Worm (Caenorhabditis elegans): ENCODE results near the gene clec-226.

clec-226 gene

DNA sequence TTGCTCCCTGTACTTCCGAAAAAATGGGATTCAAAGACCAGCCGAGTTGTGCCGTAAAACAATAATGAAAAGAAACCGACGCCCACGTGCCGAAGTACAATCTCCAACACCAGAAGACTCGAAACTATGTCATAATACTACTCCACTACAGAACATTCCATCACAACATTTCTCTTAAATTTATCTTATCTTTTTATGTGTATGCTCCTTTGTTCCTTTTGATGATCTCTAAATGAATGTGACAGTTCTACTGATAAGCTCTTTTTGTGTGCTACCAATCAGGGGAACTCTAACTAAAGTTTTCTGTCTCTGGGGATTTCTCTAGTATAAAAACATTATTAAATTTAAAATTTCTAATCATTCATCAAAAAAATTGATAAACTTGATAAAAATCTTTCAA lies 40.1 kb downstream of the clec-226 start:
- TF ChIP-seq Y56A3A.18 (GFP tag; IDR thresholded peaks at IDR 0.05) (0 out of 2 replicates have a peak, but pooled peaks have one; percentile 48), ceh-79 (tag; optimal IDR thresholded peaks at IDR 0.05) (peak; percentile 12), him-1 (tag; optimal IDR thresholded peaks at IDR 0.05) (no peak), madf-6 (GFP tag; IDR thresholded peaks at IDR 0.05) (peak; percentile 52), ceh-58 (GFP tag; IDR thresholded peaks at IDR 0.05) (no peak), mel-28 (tag; optimal IDR thresholded peaks at IDR 0.05; ENCODE audit: borderline replicate concordance) (no peak), snpc-4 (GFP tag; optimal IDR thresholded peaks at IDR 0.05) (no peak), snpc-4 (tag; optimal IDR thresholded peaks at IDR 0.05) (peak in 1 of 4 experiments; percentile 3), hmg-1.2 (GFP tag; IDR thresholded peaks at IDR 0.05) (peak; percentile 13; the same call in 1 of the 2 replicates), nhr-80 (tag; optimal IDR thresholded peaks at IDR 0.05) (peak; percentile 67), nfyb-1 (GFP tag; IDR thresholded peaks at IDR 0.05) (0 out of 2 replicates have a peak, but pooled peaks have one; percentile 17), ama-1 (optimal IDR thresholded peaks at IDR 0.05) (no peak), ama-1 (GFP tag; optimal IDR thresholded peaks at IDR 0.05) (peak in 1 of 2 experiments; percentile 24)

- TF ChIP-seq snpc-4 (GFP tag; optimal IDR thresholded peaks at IDR 0.05) (peak; percentile 32), snpc-4 (tag; optimal IDR thresholded peaks at IDR 0.05) (peak in 3 of 4 experiments; percentile 58 to 90 (median 89)), hmg-1.2 (GFP tag; IDR thresholded peaks at IDR 0.05) (peak; percentile 34; the same call in 1 of the 2 replicates), snpc-3.4 (tag; optimal IDR thresholded peaks at IDR 0.05) (peak; percentile 27), snpc-1.1 (tag; optimal IDR thresholded peaks at IDR 0.05; ENCODE audit: insufficient read depth) (peak; percentile 77)
These were observed 45.2 kb downstream of the clec-226 start for ce11 chrV:13992017-13992416.

ce11 chrV:13992485-13992884 lies 45.7 kb downstream of the clec-226 start, which contains the start of gene droe-4:
droe-4 (plus strand) TSS chrV:13992656.
- TF ChIP-seq sea-2 (GFP tag; IDR thresholded peaks at IDR 0.05) = no peak
- no peak for TF ChIP-seq Y53G8AR.9 (GFP tag; conservative IDR thresholded peaks at IDR 0.05)
- TF ChIP-seq F22D6.2 (tag; optimal IDR thresholded peaks at IDR 0.05) = no peak
- no peak for TF ChIP-seq efl-1 (GFP tag; optimal IDR thresholded peaks at IDR 0.05)
- TF ChIP-seq F55B11.4 (tag; optimal IDR thresholded peaks at IDR 0.05; ENCODE audit: borderline replicate concordance, insufficient read depth) = no peak
- no peak for TF ChIP-seq repo-1 (tag; optimal IDR thresholded peaks at IDR 0.05)
- no peak for TF ChIP-seq rcor-1 (GFP tag; IDR thresholded peaks at IDR 0.05)
- no peak for TF ChIP-seq C06A6.2 (GFP tag; conservative IDR thresholded peaks at IDR 0.05)
- no peak for TF ChIP-seq ama-1 (optimal IDR thresholded peaks at IDR 0.05)
- no peak for TF ChIP-seq ama-1 (GFP tag; optimal IDR thresholded peaks at IDR 0.05)
- no peak for TF ChIP-seq snpc-1.1 (tag; optimal IDR thresholded peaks at IDR 0.05; ENCODE audit: insufficient read depth)
- no peak for TF ChIP-seq hmg-1.2 (GFP tag; IDR thresholded peaks at IDR 0.05)
- TF ChIP-seq ztf-22 (GFP tag; optimal IDR thresholded peaks at IDR 0.05) = no peak
- no peak for TF ChIP-seq ceh-100 (GFP tag; IDR thresholded peaks at IDR 0.05)
- TF ChIP-seq snpc-4 (GFP tag; optimal IDR thresholded peaks at IDR 0.05) = no peak
- no peak for TF ChIP-seq snpc-4 (tag; optimal IDR thresholded peaks at IDR 0.05)
- TF ChIP-seq cebp-1 (GFP tag; IDR thresholded peaks at IDR 0.05) = no peak
- TF ChIP-seq cebp-1 (tag; optimal IDR thresholded peaks at IDR 0.05) = no peak
- TF ChIP-seq madf-6 (GFP tag; IDR thresholded peaks at IDR 0.05) = no peak
- TF ChIP-seq lin-54 (GFP tag; optimal IDR thresholded peaks at IDR 0.05) = no peak

DNA sequence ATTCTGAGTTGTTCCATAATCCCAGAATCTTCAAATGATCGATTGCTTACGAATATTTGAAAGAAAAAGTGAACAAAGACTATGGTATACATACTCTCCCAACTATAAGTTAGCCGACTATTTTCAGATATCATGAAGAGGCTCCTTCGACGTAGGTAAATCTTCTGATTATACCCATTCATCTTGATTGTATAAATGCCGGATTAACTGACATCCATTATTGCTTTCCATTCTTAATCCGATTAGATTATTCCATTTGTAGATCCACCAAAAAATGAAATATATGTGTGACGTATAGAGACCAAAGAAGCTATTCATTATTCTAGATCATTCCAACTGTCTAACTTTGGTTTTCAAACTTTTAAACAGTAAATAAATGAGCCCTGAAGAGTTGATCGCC lies 46.7 kb downstream of the clec-226 start:
- TF ChIP-seq Y67H2A.10 (GFP tag; conservative IDR thresholded peaks at IDR 0.05) = no peak
- no peak for TF ChIP-seq egl-44 (GFP tag; IDR thresholded peaks at IDR 0.05)
- TF ChIP-seq ccch-3 (GFP tag; optimal IDR thresholded peaks at IDR 0.05) = no peak
- TF ChIP-seq B0261.1 (tag; optimal IDR thresholded peaks at IDR 0.05) = no peak
- TF ChIP-seq F57C9.4 (tag; optimal IDR thresholded peaks at IDR 0.05) = no peak
- no peak for TF ChIP-seq sdz-38 (tag; optimal IDR thresholded peaks at IDR 0.05)
- TF ChIP-seq F10E7.11 (tag; optimal IDR thresholded peaks at IDR 0.05) = no peak
- no peak for TF ChIP-seq zim-3 (tag; optimal IDR thresholded peaks at IDR 0.05)
- TF ChIP-seq nhr-80 (tag; optimal IDR thresholded peaks at IDR 0.05) = no peak
- no peak for TF ChIP-seq cebp-1 (GFP tag; IDR thresholded peaks at IDR 0.05)
- TF ChIP-seq cebp-1 (tag; optimal IDR thresholded peaks at IDR 0.05) = no peak
- TF ChIP-seq chd-7 (tag; optimal IDR thresholded peaks at IDR 0.05) = no peak
- no peak for TF ChIP-seq ceh-40 (GFP tag; IDR thresholded peaks at IDR 0.05)
- TF ChIP-seq dpff-1 (tag; optimal IDR thresholded peaks at IDR 0.05) = no peak

Measured in whole organism, young adult.